Worm (Caenorhabditis elegans): ENCODE data around the gene dsl-6.

DNA sequence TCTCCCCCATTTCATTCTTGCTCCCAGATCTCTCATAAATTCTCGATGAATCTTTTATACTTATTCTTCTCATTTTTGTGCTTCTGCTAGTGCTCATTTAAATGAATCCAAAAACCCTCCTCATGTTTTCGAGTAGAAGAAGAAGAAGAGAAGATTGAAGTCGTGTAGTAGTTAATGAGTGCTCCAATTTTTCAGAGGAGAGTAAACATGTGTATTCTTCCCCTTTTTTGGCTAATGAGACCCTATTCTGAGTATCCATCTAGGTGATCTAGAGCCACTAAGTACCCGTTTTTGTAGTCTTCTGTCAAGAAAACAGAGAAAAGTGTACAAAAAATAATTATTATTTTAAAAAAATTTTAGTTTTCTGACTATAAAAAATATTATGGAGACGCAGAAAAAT lies 46.6 kb downstream of the dsl-6 start:
- TF ChIP-seq sea-1 (GFP tag; conservative IDR thresholded peaks at IDR 0.05) (no peak), ama-1 (optimal IDR thresholded peaks at IDR 0.05) (no peak), flt-1 (GFP tag; IDR thresholded peaks at IDR 0.05) (no peak), F13C5.2 (tag; optimal IDR thresholded peaks at IDR 0.05) (no peak), ceh-36 (tag; optimal IDR thresholded peaks at IDR 0.05) (no peak), pes-1 (GFP tag; IDR thresholded peaks at IDR 0.05) (no peak), aly-1 (tag; optimal IDR thresholded peaks at IDR 0.05) (no peak), hmbx-1 (tag; optimal IDR thresholded peaks at IDR 0.05) (no peak), hmg-4 (GFP tag; optimal IDR thresholded peaks at IDR 0.05) (no peak), ets-7 (tag; optimal IDR thresholded peaks at IDR 0.05) (no peak), tra-4 (tag; optimal IDR thresholded peaks at IDR 0.05) (no peak), hnd-1 (tag; optimal IDR thresholded peaks at IDR 0.05) (no peak), B0310.2 (tag; optimal IDR thresholded peaks at IDR 0.05) (no peak)
